Worm (Caenorhabditis elegans) whole organism, L1 larva: ENCODE measurements around the gene npr-30.

ENCODE experiments used
- Y116A8C.19 ChIP-seq: sonication (generic microtip); optimal IDR thresholded peaks from 2 replicates; lab custom pipeline; 2016; ENCODE audit warnings: missing compliant biosample characterization, missing genetic modification characterization, borderline replicate concordance
- aly-2 ChIP-seq: fragments of 150-350 bp; optimal IDR thresholded peaks from 2 replicates; lab custom pipeline; 2014; ENCODE audit warnings: missing biosample characterization, missing genetic modification characterization
- ceh-63 ChIP-seq: fragments of 200-800 bp; sonication (Bioruptor generic); optimal IDR thresholded peaks from 2 replicates; lab custom pipeline; 2018; ENCODE audit warnings: mild to moderate bottlenecking, missing genetic modification characterization, missing compliant biosample characterization
- ceh-8 ChIP-seq: fragments of 200-800 bp; sonication (Bioruptor generic); optimal IDR thresholded peaks from 2 replicates; lab custom pipeline; 2018; ENCODE audit warnings: mild to moderate bottlenecking, missing genetic modification characterization, moderate library complexity, missing compliant biosample characterization
- dpl-1 ChIP-seq, 3 experiments: fragments of 150-350 bp in 2 of 3; sonication (generic microtip) in 1 of 3; optimal IDR thresholded peaks; 2 replicates each; lab custom pipeline; 2014 to 2017; ENCODE audit warnings: missing biosample characterization in 3 of 3, missing genetic modification characterization in 3 of 3, missing genetic modification reagents in 3 of 3
- dsc-1 ChIP-seq: sonication (generic microtip); optimal IDR thresholded peaks from 2 replicates; lab custom pipeline; 2016; ENCODE audit warnings: mild to moderate bottlenecking, missing genetic modification characterization, missing compliant biosample characterization
- efl-1 ChIP-seq, 4 experiments: fragments of 150-350 bp; optimal IDR thresholded peaks in 3 of 4; peaks in 1 of 4; 1 replicate in 1 of 4; 2 replicates in 3 of 4; lab custom pipeline; 2014; ENCODE audit warnings: missing biosample characterization in 2 of 4, missing genetic modification characterization in 2 of 4, missing genetic modification reagents in 2 of 4
- egl-13 ChIP-seq: sonication (generic microtip); optimal IDR thresholded peaks from 2 replicates; lab custom pipeline; 2016; ENCODE audit warnings: missing genotype, missing genetic modification reagents, missing genetic modification characterization, missing compliant biosample characterization
- elt-3 ChIP-seq, 6 experiments: fragments of 150-350 bp in 1 of 6; sonication (generic microtip); optimal IDR thresholded peaks; 2 replicates each; lab custom pipeline; 2017 to 2018; ENCODE audit warnings: missing biosample characterization in 6 of 6, missing genetic modification characterization in 6 of 6, inconsistent platforms in 1 of 6
- fkh-10 ChIP-seq: sonication (generic microtip); optimal IDR thresholded peaks from 2 replicates; lab custom pipeline; 2017; ENCODE audit warnings: missing biosample characterization, missing genetic modification reagents, missing genetic modification characterization
- fkh-4 ChIP-seq: sonication (generic microtip); optimal IDR thresholded peaks from 2 replicates; lab custom pipeline; 2016; ENCODE audit warnings: missing compliant biosample characterization, missing genetic modification characterization, borderline replicate concordance
- hlh-17 ChIP-seq: fragments of 200-800 bp; sonication (Bioruptor generic); optimal IDR thresholded peaks from 2 replicates; lab custom pipeline; 2018; ENCODE audit warnings: missing genetic modification characterization, mild to moderate bottlenecking, missing compliant biosample characterization, moderate library complexity, borderline replicate concordance
- hpl-2 ChIP-seq: fragments of 150-350 bp; optimal IDR thresholded peaks from 2 replicates; lab custom pipeline; 2014; ENCODE audit warnings: missing biosample characterization, missing genetic modification reagents, missing genetic modification characterization
- irx-1 ChIP-seq: sonication (generic microtip); optimal IDR thresholded peaks from 2 replicates; lab custom pipeline; 2016; ENCODE audit warnings: missing genetic modification characterization, missing compliant biosample characterization
- lin-15B ChIP-seq: fragments of 150-350 bp; sonication (generic microtip); optimal IDR thresholded peaks from 3 replicates; lab custom pipeline; 2014; ENCODE audit warnings: missing biosample characterization, missing genetic modification characterization
- lsy-2 ChIP-seq, 2 experiments: fragments of 150-350 bp; optimal IDR thresholded peaks; 2 replicates each; lab custom pipeline; 2014; ENCODE audit warnings: missing biosample characterization in 2 of 2, missing genetic modification characterization in 2 of 2
- nhr-28 ChIP-seq: fragments of 150-350 bp; optimal IDR thresholded peaks from 2 replicates; lab custom pipeline; 2014; ENCODE audit warnings: missing biosample characterization, missing genetic modification characterization
- nhr-71 ChIP-seq: sonication (generic microtip); optimal IDR thresholded peaks from 2 replicates; lab custom pipeline; 2016; ENCODE audit warnings: mild to moderate bottlenecking, missing genetic modification characterization, moderate library complexity, missing compliant biosample characterization
- nhr-84 ChIP-seq: sonication (generic microtip); optimal IDR thresholded peaks from 2 replicates; lab custom pipeline; 2017; ENCODE audit warnings: missing biosample characterization, missing genetic modification characterization
- pqm-1 ChIP-seq: sonication (generic microtip); optimal IDR thresholded peaks from 3 replicates; lab custom pipeline; 2017; ENCODE audit warnings: missing biosample characterization, missing genetic modification characterization
- snu-23 ChIP-seq: sonication (generic microtip); optimal IDR thresholded peaks from 2 replicates; lab custom pipeline; 2016; ENCODE audit warnings: missing genetic modification characterization, missing compliant biosample characterization
- sptf-1 ChIP-seq: fragments of 150-350 bp; optimal IDR thresholded peaks from 2 replicates; lab custom pipeline; 2014; ENCODE audit warnings: missing biosample characterization, missing genetic modification characterization
- sup-37 ChIP-seq: fragments of 200-800 bp; sonication (Bioruptor generic); optimal IDR thresholded peaks from 2 replicates; lab custom pipeline; 2018; ENCODE audit warnings: mild to moderate bottlenecking, missing genetic modification characterization, missing compliant biosample characterization
- swsn-7 ChIP-seq: sonication (generic microtip); optimal IDR thresholded peaks from 2 replicates; lab custom pipeline; 2016; ENCODE audit warnings: missing genetic modification characterization, missing compliant biosample characterization
- unc-130 ChIP-seq: fragments of 150-350 bp; optimal IDR thresholded peaks from 2 replicates; lab custom pipeline; 2017; ENCODE audit warnings: missing biosample characterization, missing genetic modification characterization, inconsistent platforms
- zip-4 ChIP-seq: fragments of 200-800 bp; sonication (Bioruptor generic); optimal IDR thresholded peaks from 2 replicates; lab custom pipeline; 2018; ENCODE audit warnings: mild to moderate bottlenecking, missing genetic modification characterization, moderate library complexity, missing compliant biosample characterization
- ztf-4 ChIP-seq: fragments of 150-350 bp; optimal IDR thresholded peaks from 2 replicates; lab custom pipeline; 2014; ENCODE audit warnings: missing biosample characterization, missing genetic modification characterization

npr-30 gene

ce11 chrIII:53696-54095, 50.6 kb downstream of the npr-30 start:
- no peak for TF ChIP-seq ztf-4 (tag; lab: Kevin White, UChicago)
- no peak for TF ChIP-seq hlh-17 (GFP tag; lab: Kevin White, UChicago)
- no peak for TF ChIP-seq Y116A8C.19 (tag; lab: Kevin White, UChicago)
- no peak for TF ChIP-seq pqm-1 (tag; lab: Kevin White, UChicago)
- no peak for TF ChIP-seq snu-23 (GFP tag; lab: Kevin White, UChicago)
- TF ChIP-seq egl-13 (tag; lab: Kevin White, UChicago) = no peak
- no peak for TF ChIP-seq zip-4 (GFP tag; lab: Kevin White, UChicago)
- TF ChIP-seq dsc-1 = no peak
- TF ChIP-seq nhr-84 = no peak
- no peak for TF ChIP-seq ceh-8 (GFP tag; lab: Kevin White, UChicago)
- no peak for TF ChIP-seq lsy-2 (tag; optimal IDR thresholded peaks at IDR 0.05; lab: Kevin White, UChicago)
- no peak for TF ChIP-seq hpl-2
- no peak for TF ChIP-seq irx-1 (tag; lab: Kevin White, UChicago)
- no peak for TF ChIP-seq elt-3 (tag; optimal IDR thresholded peaks at IDR 0.05; lab: Kevin White, UChicago)
- no peak for TF ChIP-seq nhr-71 (tag; lab: Kevin White, UChicago)
- TF ChIP-seq aly-2 (tag; lab: Kevin White, UChicago) = no peak
- TF ChIP-seq sup-37 (GFP tag; lab: Kevin White, UChicago) = no peak
- TF ChIP-seq fkh-4 (tag; lab: Kevin White, UChicago) = no peak
- TF ChIP-seq efl-1 (optimal IDR thresholded peaks at IDR 0.05; lab: Kevin White, UChicago) = no peak
- no peak for TF ChIP-seq efl-1 (GFP tag; optimal IDR thresholded peaks at IDR 0.05 in 1 of 2; lab: Kevin White, UChicago)
- TF ChIP-seq, all 84 proteins: peak for 0

- TF ChIP-seq fkh-10 (GFP tag; lab: Kevin White, UChicago) (no peak), swsn-7 (tag; lab: Kevin White, UChicago) (no peak), ztf-4 (tag; lab: Kevin White, UChicago) (no peak), nhr-28 (tag; lab: Kevin White, UChicago) (no peak), dpl-1 (GFP tag; optimal IDR thresholded peaks at IDR 0.05; lab: Kevin White, UChicago) (no peak), nhr-71 (tag; lab: Kevin White, UChicago) (no peak), sptf-1 (tag; lab: Kevin White, UChicago) (no peak), ceh-63 (no peak), unc-130 (no peak), lin-15B (tag; lab: Kevin White, UChicago) (no peak), aly-2 (tag; lab: Kevin White, UChicago) (no peak)
These were observed 57.9 kb downstream of the npr-30 start, which contains the start of gene btb-5 for ce11 chrIII:61045-61444. Gene btb-5, minus strand, starts transcription at chrIII:61145.
